Worm (Caenorhabditis elegans) whole organism, early embryonic: ENCODE results near the gene K02F3.9.

ENCODE experiments used
- B0310.2 ChIP-seq: sonication (generic microtip); optimal IDR thresholded peaks from 2 replicates; lab custom pipeline; 2016; ENCODE audit warnings: mild to moderate bottlenecking, missing genetic modification characterization, missing compliant biosample characterization
- F13C5.2 ChIP-seq: sonication (generic microtip); optimal IDR thresholded peaks from 2 replicates; lab custom pipeline; 2017; ENCODE audit warnings: mild to moderate bottlenecking, missing genetic modification characterization, inconsistent platforms, missing compliant biosample characterization
- aly-1 ChIP-seq: sonication (generic microtip); optimal IDR thresholded peaks from 2 replicates; lab custom pipeline; 2016; ENCODE audit warnings: missing genetic modification characterization, missing compliant biosample characterization
- ama-1 ChIP-seq: fragments of 150-350 bp; optimal IDR thresholded peaks from 2 replicates; lab custom pipeline; 2014
- ceh-36 ChIP-seq: sonication (generic microtip); optimal IDR thresholded peaks from 2 replicates; lab custom pipeline; 2016; ENCODE audit warnings: missing genetic modification characterization, inconsistent platforms, missing compliant biosample characterization
- flt-1 ChIP-seq: fragments of 200-800 bp; sonication (Bioruptor generic); IDR thresholded peaks from 2 replicates; pipeline ENCODE4 v1.3.6; 2022; ENCODE audit warnings: missing genetic modification characterization, missing compliant biosample characterization
- hmbx-1 ChIP-seq: sonication (generic microtip); optimal IDR thresholded peaks from 2 replicates; lab custom pipeline; 2016; ENCODE audit warnings: mild to moderate bottlenecking, missing genetic modification characterization, missing compliant biosample characterization
- tra-4 ChIP-seq: sonication (generic microtip); optimal IDR thresholded peaks from 2 replicates; lab custom pipeline; 2017; ENCODE audit warnings: missing genetic modification characterization, missing compliant biosample characterization

DNA sequence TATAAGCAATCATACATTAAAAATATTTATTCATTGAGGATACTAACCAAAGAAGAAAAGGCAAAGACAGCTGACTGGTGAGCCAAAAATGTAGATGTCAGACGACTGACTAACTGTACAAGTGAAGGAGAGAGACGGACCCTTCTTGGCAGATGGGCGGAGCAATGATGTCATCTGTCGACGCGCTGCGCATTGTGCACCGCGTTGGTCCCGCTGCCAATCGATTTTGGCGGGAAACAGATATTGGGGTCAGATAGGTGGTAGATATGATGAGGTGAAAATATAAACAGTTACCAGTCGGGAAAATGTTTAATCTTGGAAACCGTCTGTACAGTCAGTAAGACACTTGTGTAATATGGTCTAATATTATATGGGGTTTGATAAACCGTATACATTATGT, 28.7 kb upstream of the K02F3.9 start, which contains the start of gene T24C4.2:
- TF ChIP-seq ama-1 = no peak
- no peak for TF ChIP-seq aly-1 (tag; lab: Kevin White, UChicago)
- TF ChIP-seq flt-1 (GFP tag; lab: Robert Waterston, UW) = no peak
- TF ChIP-seq F13C5.2 = no peak
- no peak for TF ChIP-seq hmbx-1
- no peak for TF ChIP-seq ceh-36 (tag; lab: Kevin White, UChicago)
- no peak for TF ChIP-seq B0310.2 (tag; lab: Kevin White, UChicago)
- TF ChIP-seq tra-4 = no peak
